Fruit fly (Drosophila melanogaster): ENCODE measurements around the gene CG13728.
A peak's percentile ranks its signal among the peaks of the same experiment; 100 is the strongest.

Gene CG13728

dm6 chr3L:17425132-17425713 lies 42.7 kb upstream of the CG13728 start, which contains the start of the genes Sec3 and COX7B (continued):
- TF ChIP-seq unpg (GFP tag; optimal IDR thresholded peaks at IDR 0.05) (peak; percentile 63), run (tag; optimal IDR thresholded peaks at IDR 0.05) (peak; percentile 5), fd96Cb (tag; optimal IDR thresholded peaks at IDR 0.05) (peak; percentile 22), chn (GFP tag; optimal IDR thresholded peaks at IDR 0.05) (peak; percentile 52), CG12769 (tag; optimal IDR thresholded peaks at IDR 0.05) (peak; percentile 84), CG1832 (GFP tag; optimal IDR thresholded peaks at IDR 0.05) (no peak), br (optimal IDR thresholded peaks at IDR 0.05) (no peak), Bteb2 (GFP tag; optimal IDR thresholded peaks at IDR 0.05) (peak; percentile 53), dpn (GFP tag; optimal IDR thresholded peaks at IDR 0.05) (peak; percentile 72 to 78), CG31388 (GFP tag; optimal IDR thresholded peaks at IDR 0.05) (no peak), lov (optimal IDR thresholded peaks at IDR 0.05) (no peak), lov (GFP tag; IDR thresholded peaks at IDR 0.05) (no peak), CG2202 (tag; optimal IDR thresholded peaks at IDR 0.05) (peak; percentile 7), lab (GFP tag; optimal IDR thresholded peaks at IDR 0.05) (peak; percentile 62), nerfin-1 (tag; optimal IDR thresholded peaks at IDR 0.05) (peak; percentile 55), CG4282 (GFP tag; optimal IDR thresholded peaks at IDR 0.05) (peak; percentile 12), Dek (tag; optimal IDR thresholded peaks at IDR 0.05) (peak; percentile 38), sob (GFP tag; IDR thresholded peaks at IDR 0.05) (peak; percentile 71), h (optimal IDR thresholded peaks at IDR 0.05) (no peak), CG8924 (tag; optimal IDR thresholded peaks at IDR 0.05) (peak; percentile 69), Elba2 (GFP tag; optimal IDR thresholded peaks at IDR 0.05) (peak; percentile 67), CG3065 (GFP tag; optimal IDR thresholded peaks at IDR 0.05) (peak; percentile 24), maf-S (GFP tag; optimal IDR thresholded peaks at IDR 0.05) (peak; percentile 34), slou (GFP tag; optimal IDR thresholded peaks at IDR 0.05) (peak; percentile 37), sd (tag; optimal IDR thresholded peaks at IDR 0.05) (peak; percentile 48), gem (tag; optimal IDR thresholded peaks at IDR 0.05) (peak; percentile 75), Jarid2 (GFP tag; optimal IDR thresholded peaks at IDR 0.05) (no peak), grau (tag; optimal IDR thresholded peaks at IDR 0.05) (peak; percentile 77), dysf (GFP tag; IDR thresholded peaks at IDR 0.05) (peak; percentile 52; the same call in 1 of the 3 replicates), ase (GFP tag; IDR thresholded peaks at IDR 0.05) (no peak), CTCF (GFP tag; optimal IDR thresholded peaks at IDR 0.05) (peak; percentile 21), CG16863 (GFP tag; optimal IDR thresholded peaks at IDR 0.05) (peak; percentile 41), Sry-β (GFP tag; optimal IDR thresholded peaks at IDR 0.05) (peak; percentile 65), phol (tag; optimal IDR thresholded peaks at IDR 0.05) (peak; percentile 78), Atf6 (GFP tag; IDR thresholded peaks at IDR 0.05) (0 out of 2 replicates have a peak, but pooled peaks have one; percentile 29), D19B (GFP tag; optimal IDR thresholded peaks at IDR 0.05) (peak; percentile 36), BEAF-32 (GFP tag; optimal IDR thresholded peaks at IDR 0.05) (peak; percentile 97), CG12659 (GFP tag; optimal IDR thresholded peaks at IDR 0.05) (peak; percentile 75), pnt (GFP tag; optimal IDR thresholded peaks at IDR 0.05) (peak; percentile 28), CG11723 (GFP tag; optimal IDR thresholded peaks at IDR 0.05) (peak; percentile 22), Deaf1 (tag; optimal IDR thresholded peaks at IDR 0.05) (peak; percentile 38), Taf1 (GFP tag; IDR thresholded peaks at IDR 0.05) (peak; percentile 57; the same call in 1 of the 2 replicates), CG5953 (GFP tag; IDR thresholded peaks at IDR 0.05) (no peak), Dll (GFP tag; IDR thresholded peaks at IDR 0.05; ENCODE audit: partially characterized antibody) (peak; percentile 97), btn (GFP tag; optimal IDR thresholded peaks at IDR 0.05) (peak; percentile 10), Sox102F (GFP tag; optimal IDR thresholded peaks at IDR 0.05) (peak; percentile 54), fu2 (GFP tag; optimal IDR thresholded peaks at IDR 0.05) (no peak), CG30431 (GFP tag; optimal IDR thresholded peaks at IDR 0.05) (peak; percentile 4), E2f2 (GFP tag; IDR thresholded peaks at IDR 0.05) (peak; percentile 32; the same call in 1 of the 2 replicates), CG6254 (GFP tag; optimal IDR thresholded peaks at IDR 0.05) (no peak), CG1024 (GFP tag; IDR thresholded peaks at IDR 0.05) (no peak)

All from whole organism, embryonic.